Worm (Caenorhabditis elegans) whole organism, early embryonic: Measurements from ENCODE around the gene lec-9.
"Not testable (repeated sequence)": the region's sequence is repeated elsewhere in the genome, so short reads cannot be mapped to it uniquely, and the experiment has no call there.

Experiments
- B0310.2 ChIP-seq: sonication (generic microtip); optimal IDR thresholded peaks from 2 replicates; lab custom pipeline; 2016; ENCODE audit warnings: mild to moderate bottlenecking, missing genetic modification characterization, missing compliant biosample characterization
- F13C5.2 ChIP-seq: sonication (generic microtip); optimal IDR thresholded peaks from 2 replicates; lab custom pipeline; 2017; ENCODE audit warnings: mild to moderate bottlenecking, missing genetic modification characterization, inconsistent platforms, missing compliant biosample characterization
- aly-1 ChIP-seq: sonication (generic microtip); optimal IDR thresholded peaks from 2 replicates; lab custom pipeline; 2016; ENCODE audit warnings: missing genetic modification characterization, missing compliant biosample characterization
- ama-1 ChIP-seq: fragments of 150-350 bp; optimal IDR thresholded peaks from 2 replicates; lab custom pipeline; 2014
- ceh-13 ChIP-seq: fragments of 200-800 bp; sonication (Bioruptor generic); optimal IDR thresholded peaks from 2 replicates; lab custom pipeline; 2018; ENCODE audit warnings: mild to moderate bottlenecking, missing genetic modification characterization, missing compliant biosample characterization
- ceh-36 ChIP-seq: sonication (generic microtip); optimal IDR thresholded peaks from 2 replicates; lab custom pipeline; 2016; ENCODE audit warnings: missing genetic modification characterization, inconsistent platforms, missing compliant biosample characterization
- ets-7 ChIP-seq: sonication (generic microtip); optimal IDR thresholded peaks from 2 replicates; lab custom pipeline; 2016; ENCODE audit warnings: missing genotype, missing genetic modification characterization, missing compliant biosample characterization
- flt-1 ChIP-seq: fragments of 200-800 bp; sonication (Bioruptor generic); IDR thresholded peaks from 2 replicates; pipeline ENCODE4 v1.3.6; 2022; ENCODE audit warnings: missing genetic modification characterization, missing compliant biosample characterization
- hmbx-1 ChIP-seq: sonication (generic microtip); optimal IDR thresholded peaks from 2 replicates; lab custom pipeline; 2016; ENCODE audit warnings: mild to moderate bottlenecking, missing genetic modification characterization, missing compliant biosample characterization
- hmg-4 ChIP-seq: fragments of 200-800 bp; sonication (Bioruptor generic); optimal IDR thresholded peaks from 2 replicates; lab custom pipeline; 2018; ENCODE audit warnings: mild to moderate bottlenecking, missing genetic modification characterization, missing compliant biosample characterization
- hnd-1 ChIP-seq: sonication (generic microtip); optimal IDR thresholded peaks from 2 replicates; lab custom pipeline; 2016; ENCODE audit warnings: missing genetic modification characterization, missing compliant biosample characterization
- pes-1 ChIP-seq: fragments of 200-800 bp; sonication (Bioruptor generic); IDR thresholded peaks from 2 replicates; pipeline ENCODE4 v1.3.6; 2022; ENCODE audit warnings: missing genetic modification reagents, missing genetic modification characterization, missing compliant biosample characterization
- scrt-1 ChIP-seq: fragments of 200-800 bp; sonication (Bioruptor generic); IDR thresholded peaks from 2 replicates; pipeline ENCODE4 v1.3.6; 2022; ENCODE audit warnings: missing genetic modification characterization, missing compliant biosample characterization
- sea-1 ChIP-seq: fragments of 200-800 bp; sonication (Bioruptor generic); conservative IDR thresholded peaks from 2 replicates; pipeline ENCODE4 v1.3.6; 2022; ENCODE audit warnings: missing genetic modification characterization, missing compliant biosample characterization
- tbx-11 ChIP-seq: fragments of 200-800 bp; sonication (Bioruptor generic); IDR thresholded peaks from 2 replicates; pipeline ENCODE4 v1.3.6; 2022; ENCODE audit warnings: missing genetic modification characterization, missing compliant biosample characterization
- tbx-37 ChIP-seq: fragments of 200-800 bp; sonication (Bioruptor generic); conservative IDR thresholded peaks from 2 replicates; pipeline ENCODE4 v1.3.6; 2022; ENCODE audit warnings: missing genetic modification reagents, missing genetic modification characterization, missing compliant biosample characterization
- tra-4 ChIP-seq: sonication (generic microtip); optimal IDR thresholded peaks from 2 replicates; lab custom pipeline; 2017; ENCODE audit warnings: missing genetic modification characterization, missing compliant biosample characterization

lec-9 gene

DNA sequence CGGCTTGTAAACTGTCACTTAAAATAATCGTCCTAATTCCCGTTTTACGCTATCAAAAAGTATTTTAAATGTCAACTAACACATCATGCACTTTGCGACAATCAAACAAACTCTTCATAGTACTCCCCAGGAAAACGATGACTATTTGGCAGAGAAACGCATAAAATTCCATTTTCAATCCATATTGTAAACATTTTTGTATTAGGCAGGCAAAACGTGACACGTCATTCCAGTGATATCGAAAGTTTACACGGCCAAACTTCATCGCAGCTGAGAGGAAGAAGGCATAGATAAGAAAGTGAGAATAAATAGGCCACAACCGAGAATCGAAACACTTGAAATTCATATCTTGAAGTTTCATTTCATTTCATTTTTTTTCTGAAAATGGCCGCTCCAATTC, at the start of gene lec-9:
Gene lec-9 (plus strand): TSS at position 349 of the 400 bp plus-strand sequence.
- TF ChIP-seq ets-7 (tag; lab: Kevin White, UChicago) (no peak), hnd-1 (tag; lab: Kevin White, UChicago) (no peak), aly-1 (tag; lab: Kevin White, UChicago) (no peak), pes-1 (GFP tag; lab: Robert Waterston, UW) (no peak), B0310.2 (no peak), F13C5.2 (tag; lab: Kevin White, UChicago) (no peak), hmg-4 (GFP tag; lab: Kevin White, UChicago) (no peak), flt-1 (GFP tag; lab: Robert Waterston, UW) (no peak), tbx-37 (GFP tag; lab: Robert Waterston, UW) (no peak), hmbx-1 (tag; lab: Kevin White, UChicago) (no peak), tbx-11 (GFP tag; lab: Robert Waterston, UW) (no peak), tra-4 (tag; lab: Kevin White, UChicago) (no peak), scrt-1 (GFP tag; lab: Robert Waterston, UW) (no peak), ceh-13 (GFP tag; lab: Kevin White, UChicago) (no peak)

DNA sequence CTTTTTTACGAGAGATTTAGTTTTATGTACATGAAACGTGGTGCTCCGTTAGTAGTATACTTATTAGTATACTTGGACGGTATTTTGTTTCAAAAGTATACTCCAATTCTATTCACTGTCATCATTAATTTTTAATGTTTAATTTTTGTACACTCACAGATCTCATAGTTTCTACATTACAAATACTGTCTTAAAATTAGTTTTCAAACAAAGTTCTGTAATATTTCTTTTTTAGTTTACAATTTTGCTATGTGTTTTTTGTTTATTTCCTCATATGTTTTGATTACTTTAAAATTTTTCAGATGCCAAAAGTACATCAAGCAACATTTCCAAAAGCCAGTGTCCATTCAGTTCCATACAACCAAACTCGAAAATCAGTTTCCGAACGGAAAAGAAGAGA, 49.5 kb upstream of the lec-9 start, which contains the start of gene hlh-28:
Gene hlh-28 (plus strand): TSS at position 301 of the 400 bp plus-strand sequence.
- TF ChIP-seq F13C5.2 (tag; lab: Kevin White, UChicago); scrt-1 (GFP tag; lab: Robert Waterston, UW); tbx-37 (GFP tag; lab: Robert Waterston, UW): not testable (repeated sequence)

DNA sequence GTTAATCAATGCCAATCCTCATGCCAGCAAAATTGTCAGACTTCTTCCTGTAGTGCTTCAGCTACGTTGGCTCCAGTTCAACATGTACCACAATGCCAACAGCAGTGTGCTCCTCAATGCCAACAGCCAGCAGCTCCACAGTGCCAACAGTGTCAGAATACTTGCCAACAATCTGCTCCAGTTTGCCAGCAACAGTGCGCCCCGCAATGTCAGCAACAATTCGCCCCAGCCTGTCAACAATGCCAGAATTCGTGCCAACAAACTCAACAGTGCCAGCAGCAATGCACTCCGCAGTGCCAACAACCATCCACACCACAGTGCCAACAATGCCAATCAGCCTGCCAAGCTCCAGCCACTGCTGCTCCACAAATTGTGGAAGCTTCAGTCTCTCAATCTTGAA, 46.5 kb upstream of the lec-9 start:
- TF ChIP-seq F13C5.2 (tag; lab: Kevin White, UChicago) (no peak), tra-4 (tag; lab: Kevin White, UChicago) (no peak), hnd-1 (tag; lab: Kevin White, UChicago) (no peak), hmg-4 (GFP tag; lab: Kevin White, UChicago) (no peak), pes-1 (GFP tag; lab: Robert Waterston, UW) (no peak), aly-1 (tag; lab: Kevin White, UChicago) (no peak), flt-1 (GFP tag; lab: Robert Waterston, UW) (no peak), ets-7 (tag; lab: Kevin White, UChicago) (no peak), tbx-11 (GFP tag; lab: Robert Waterston, UW) (no peak), B0310.2 (no peak), sea-1 (GFP tag; lab: Robert Waterston, UW) (no peak), tbx-37 (GFP tag; lab: Robert Waterston, UW) (no peak), scrt-1 (GFP tag; lab: Robert Waterston, UW) (no peak), ceh-36 (tag; lab: Kevin White, UChicago) (no peak), hmbx-1 (tag; lab: Kevin White, UChicago) (no peak), ama-1 (lab: Kevin White, UChicago) (no peak), ceh-13 (GFP tag; lab: Kevin White, UChicago) (no peak)

DNA sequence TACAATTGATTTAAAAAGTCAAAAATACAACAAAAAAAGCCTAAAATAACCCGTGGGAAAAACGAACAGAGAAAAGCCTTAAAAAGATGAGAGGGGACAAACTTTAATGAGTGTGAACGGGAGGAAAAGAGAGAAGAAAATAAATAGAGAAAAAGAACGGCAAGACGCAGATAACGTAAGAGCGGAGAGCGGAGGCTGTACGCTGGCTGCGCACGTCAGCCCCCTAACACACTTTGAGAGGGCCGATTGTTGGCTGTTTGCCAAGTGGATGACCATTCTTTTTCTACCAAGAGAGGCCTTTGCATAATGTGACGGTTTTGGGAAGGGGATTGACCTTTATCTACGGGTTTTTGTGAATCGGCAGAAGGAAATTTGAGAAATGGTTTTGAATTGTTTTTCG, 38.1 kb upstream of the lec-9 start:
- no peak for TF ChIP-seq tra-4 (tag; lab: Kevin White, UChicago)
- TF ChIP-seq ets-7 (tag; lab: Kevin White, UChicago) = no peak
- TF ChIP-seq F13C5.2 (tag; lab: Kevin White, UChicago) = peak; percentile 8
- TF ChIP-seq ceh-36 (tag; lab: Kevin White, UChicago) = no peak
- TF ChIP-seq hmg-4 (GFP tag; lab: Kevin White, UChicago) = peak; percentile 54

DNA sequence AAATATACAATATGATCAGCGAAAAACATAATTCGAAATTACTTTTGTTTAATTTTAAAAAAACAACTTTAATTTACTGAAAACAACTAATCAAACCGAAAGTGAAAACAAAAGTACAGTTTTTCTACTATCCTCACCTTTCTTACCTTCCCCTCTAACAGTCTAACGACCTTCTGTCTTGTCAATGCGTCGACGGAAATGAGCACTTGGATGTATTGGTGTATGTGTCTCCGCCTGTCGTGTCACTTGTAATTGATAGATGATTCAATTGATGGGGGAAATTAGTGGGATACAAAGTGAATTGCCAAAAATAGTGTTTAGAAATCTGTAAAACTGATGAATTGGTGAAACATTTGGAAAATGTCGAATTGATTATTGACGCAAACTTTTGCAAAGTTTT, 36.9 kb upstream of the lec-9 start, which contains the start of gene F31A3.5:
Gene F31A3.5 (minus strand): TSS at position 200 of the 400 bp plus-strand sequence.
- TF ChIP-seq pes-1 (GFP tag; lab: Robert Waterston, UW) (no peak), aly-1 (tag; lab: Kevin White, UChicago) (no peak), hmbx-1 (tag; lab: Kevin White, UChicago) (no peak), ceh-13 (GFP tag; lab: Kevin White, UChicago) (no peak), scrt-1 (GFP tag; lab: Robert Waterston, UW) (no peak), B0310.2 (no peak), ets-7 (tag; lab: Kevin White, UChicago) (no peak), flt-1 (GFP tag; lab: Robert Waterston, UW) (no peak), hnd-1 (tag; lab: Kevin White, UChicago) (no peak), tbx-11 (GFP tag; lab: Robert Waterston, UW) (no peak), hmg-4 (GFP tag; lab: Kevin White, UChicago) (no peak), sea-1 (GFP tag; lab: Robert Waterston, UW) (no peak), F13C5.2 (tag; lab: Kevin White, UChicago) (no peak), ama-1 (lab: Kevin White, UChicago) (no peak), ceh-36 (tag; lab: Kevin White, UChicago) (no peak), tra-4 (tag; lab: Kevin White, UChicago) (no peak)

DNA sequence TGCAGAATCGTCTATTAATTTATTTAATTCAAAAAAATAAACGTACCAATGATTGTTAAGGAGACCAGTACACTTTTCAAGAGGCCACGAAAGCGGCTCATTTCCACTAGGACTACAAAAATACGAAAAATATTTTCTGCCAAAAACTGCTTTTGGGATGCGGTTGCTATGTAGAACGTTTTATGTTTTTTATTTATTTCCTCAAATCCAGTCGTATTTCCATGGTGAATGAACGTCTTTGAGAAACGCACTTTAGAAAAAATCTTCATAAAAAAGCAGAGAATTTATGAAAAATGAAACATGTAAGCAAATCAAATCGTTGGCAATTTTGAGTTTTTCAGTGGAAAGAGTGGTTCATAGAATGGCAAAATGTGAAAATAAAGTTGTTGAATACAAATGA, 32.9 kb upstream of the lec-9 start, which contains the start of gene F39B3.7:
Gene F39B3.7 (minus strand): TSS at position 101 of the 400 bp plus-strand sequence.
- no peak for TF ChIP-seq B0310.2
- TF ChIP-seq flt-1 (GFP tag; lab: Robert Waterston, UW) = no peak

DNA sequence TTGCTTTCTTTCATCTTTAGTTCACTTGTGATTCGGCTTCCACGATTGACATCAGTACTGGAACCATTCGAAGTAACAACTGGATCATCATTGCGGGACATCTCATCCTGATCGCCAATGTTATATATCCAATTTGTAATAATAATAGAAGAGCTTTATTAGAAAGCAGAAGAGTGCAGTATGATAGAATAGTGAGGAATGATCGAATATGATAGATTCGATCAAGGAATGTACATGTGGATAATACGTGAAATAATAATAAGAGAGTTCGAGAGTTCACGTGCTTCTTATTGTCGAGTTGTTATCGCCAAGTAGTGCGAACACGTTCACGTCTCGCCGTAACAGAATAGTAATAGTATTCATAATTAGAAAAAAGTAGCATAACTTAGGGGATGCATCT, 21.3 kb upstream of the lec-9 start, which contains the start of gene F39B3.3:
Gene F39B3.3 (minus strand): TSS at position 101 of the 400 bp plus-strand sequence.
- not testable (repeated sequence) for TF ChIP-seq pes-1 (GFP tag; lab: Robert Waterston, UW); aly-1 (tag; lab: Kevin White, UChicago); hmg-4 (GFP tag; lab: Kevin White, UChicago)
